Worm (Caenorhabditis elegans): Measurements from ENCODE around the gene ZK867.2.

DNA sequence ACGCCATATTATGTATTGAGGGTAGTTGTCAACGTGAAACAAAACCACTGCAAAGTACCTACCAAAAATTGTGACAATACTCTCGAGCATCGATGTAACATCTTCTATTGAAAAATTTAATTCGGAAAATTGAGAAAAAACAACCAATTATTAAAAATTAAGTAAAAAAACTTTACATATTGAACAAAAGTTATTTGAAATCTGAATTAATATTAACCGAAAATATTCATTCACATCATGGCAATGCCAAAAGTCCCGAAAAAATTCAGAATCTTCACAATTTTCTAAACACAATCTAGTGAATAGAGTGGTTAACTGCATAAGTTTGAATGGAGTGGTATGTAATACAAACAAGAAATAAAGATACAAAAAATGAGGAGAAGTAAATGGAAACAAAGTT, 32.0 kb downstream of the ZK867.2 start, which contains the start of gene F46H5.3:
- TF ChIP-seq php-3 (GFP tag; IDR thresholded peaks at IDR 0.05) = no peak
- TF ChIP-seq tag-97 (GFP tag; IDR thresholded peaks at IDR 0.05) = no peak
- no peak for TF ChIP-seq zip-2 (tag; optimal IDR thresholded peaks at IDR 0.05)
- no peak for TF ChIP-seq R02D3.7 (tag; optimal IDR thresholded peaks at IDR 0.05)
- TF ChIP-seq lin-13 (GFP tag; optimal IDR thresholded peaks at IDR 0.05) = no peak
- no peak for TF ChIP-seq sdz-12 (GFP tag; optimal IDR thresholded peaks at IDR 0.05)
- no peak for TF ChIP-seq jun-1 (tag; optimal IDR thresholded peaks at IDR 0.05)
